In genomic region chrX:8958261-8958660, dm6 we compare ENCODE assay signal across 2 fruit fly cellular contexts.
A peak's percentile ranks its signal among the peaks of the same experiment; 100 is the strongest.
TF ChIP-seq lines count a peak whose summit lies in the region.

No protein-coding gene starts in this region.

- TF ChIP-seq CTCF in whole organism, embryonic (GFP tag; optimal IDR thresholded peaks at IDR 0.05; lab: Kevin White, UChicago): no peak

TF ChIP-seq in whole organism, embryonic, 481 proteins besides CTCF, POLR2A, EP300 and RAD21:
- no peak for TF ChIP-seq dpn (GFP tag; optimal IDR thresholded peaks at IDR 0.05; lab: Kevin White, UChicago)
- no peak for TF ChIP-seq HHEX (GFP tag; optimal IDR thresholded peaks at IDR 0.05; lab: Kevin White, UChicago)
- TF ChIP-seq CoRest (tag; optimal IDR thresholded peaks at IDR 0.05; lab: Kevin White, UChicago): no peak
- no peak for TF ChIP-seq CG34224 (GFP tag; IDR thresholded peaks at IDR 0.05; lab: Robert Waterston, UW; ENCODE audit: partially characterized antibody)
- no peak for TF ChIP-seq gem (tag; optimal IDR thresholded peaks at IDR 0.05; lab: Kevin White, UChicago)
- TF ChIP-seq CG8359 (GFP tag; optimal IDR thresholded peaks at IDR 0.05; lab: Kevin White, UChicago; ENCODE audit: borderline replicate concordance): peak; percentile 91
- TF ChIP-seq dimm (GFP tag; IDR thresholded peaks at IDR 0.05; lab: Robert Waterston, UW): no peak

TF ChIP-seq in whole organism, wandering third instar larva, 38 proteins besides CTCF, POLR2A, EP300 and RAD21:
- TF ChIP-seq Dfd (GFP tag; optimal IDR thresholded peaks at IDR 0.05; lab: Kevin White, UChicago) (peak; percentile 33), Myc (optimal IDR thresholded peaks at IDR 0.05; lab: Kevin White, UChicago) (no peak), N (GFP tag; optimal IDR thresholded peaks at IDR 0.05; lab: Kevin White, UChicago) (no peak)

Comparison
In these comparisons a context has a peak if more than half of its experiments do, and no peak if none do; other contexts are left out.
1. Of the 10 proteins assayed by ChIP-seq in both whole organism, embryonic and whole organism, wandering third instar larva: peak only in whole organism, embryonic: none; only in whole organism, wandering third instar larva: Dfd; in both: none; in neither: 9.